Fruit fly (Drosophila melanogaster): ENCODE measurements around the gene ush.

Gene ush

DNA sequence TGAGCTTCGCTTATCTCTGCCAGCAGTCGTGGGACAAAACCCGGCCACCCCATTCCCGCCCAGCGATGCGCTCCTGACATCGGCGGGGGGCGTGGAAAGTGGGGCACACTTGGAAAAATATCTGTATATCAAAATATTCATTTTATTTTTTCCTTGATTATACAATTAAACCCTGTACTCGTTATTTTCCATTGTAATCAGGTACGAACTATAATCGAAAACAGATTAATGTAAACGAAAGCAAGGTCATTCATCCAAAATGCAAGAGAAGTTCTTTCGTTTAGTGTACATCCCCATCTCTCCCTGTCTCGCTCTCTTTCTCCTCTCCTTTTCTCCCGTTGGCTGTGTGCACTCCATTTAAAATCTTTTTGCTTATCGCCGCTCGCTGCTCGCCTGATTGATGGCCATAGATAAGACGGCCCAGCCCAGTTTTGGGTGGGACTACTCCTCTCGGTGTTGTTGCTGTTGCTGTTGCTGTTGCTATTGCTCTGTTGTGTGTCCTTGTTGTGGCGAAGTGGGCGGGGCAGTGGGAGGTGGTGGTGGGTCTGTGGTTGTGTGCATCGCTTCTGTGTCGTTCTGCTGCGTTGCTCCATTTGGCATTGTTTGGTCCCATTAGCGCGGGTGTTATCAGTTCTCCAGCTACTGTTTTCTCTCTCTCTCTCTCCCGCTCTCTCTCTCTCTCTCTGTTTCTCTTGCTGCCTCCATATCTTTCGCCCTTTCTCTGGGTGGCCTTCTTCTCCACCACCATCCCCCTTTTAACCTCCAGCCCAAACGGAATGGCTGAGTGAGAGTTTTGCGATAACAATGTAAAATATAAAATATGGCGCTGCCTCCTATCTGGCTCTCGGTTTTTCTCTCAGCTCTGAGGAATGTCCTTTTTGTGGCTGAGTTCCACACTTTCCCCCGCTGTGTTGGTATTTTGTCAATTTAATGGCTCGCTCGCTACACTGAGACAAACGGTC, 40.3 kb downstream of the ush start (continued):
- TF ChIP-seq CG2712 (tag; optimal IDR thresholded peaks at IDR 0.05) (peak; percentile 87), ab (GFP tag; optimal IDR thresholded peaks at IDR 0.05) (peak; percentile 9), amos (GFP tag; IDR thresholded peaks at IDR 0.05; ENCODE audit: partially characterized antibody) (no peak), ase (GFP tag; IDR thresholded peaks at IDR 0.05) (peak; percentile 58; the same call in 1 of the 3 replicates), h (optimal IDR thresholded peaks at IDR 0.05) (no peak), CG10431 (GFP tag; optimal IDR thresholded peaks at IDR 0.05) (no peak), CG11085 (GFP tag; IDR thresholded peaks at IDR 0.05) (peak; percentile 69), CG5245 (GFP tag; optimal IDR thresholded peaks at IDR 0.05) (peak; percentile 72), ttk (GFP tag; IDR thresholded peaks at IDR 0.05) (peak; percentile 71), Opbp (GFP tag; IDR thresholded peaks at IDR 0.05; ENCODE audit: partially characterized antibody) (no peak), chinmo (GFP tag; IDR thresholded peaks at IDR 0.05; ENCODE audit: partially characterized antibody) (peak; percentile 70; the same call in 1 of the 4 replicates), CG7928 (GFP tag; optimal IDR thresholded peaks at IDR 0.05) (no peak), Lhr (GFP tag; optimal IDR thresholded peaks at IDR 0.05) (peak; percentile 18), CG1603 (tag; optimal IDR thresholded peaks at IDR 0.05) (peak; percentile 94), CG3838 (GFP tag; optimal IDR thresholded peaks at IDR 0.05) (peak; percentile 33), otp (GFP tag; IDR thresholded peaks at IDR 0.05) (peak; percentile 64; the same call in 2 of the 3 replicates), peb (GFP tag; IDR thresholded peaks at IDR 0.05) (peak; percentile 64; the same call in 1 of the 2 replicates), gfzf (GFP tag; optimal IDR thresholded peaks at IDR 0.05) (no peak), sob (GFP tag; IDR thresholded peaks at IDR 0.05) (peak; percentile 63; the same call in 1 of the 2 replicates), CG8388 (GFP tag; optimal IDR thresholded peaks at IDR 0.05) (peak; percentile 79), CG18262 (tag; optimal IDR thresholded peaks at IDR 0.05) (peak; percentile 84), repo (GFP tag; optimal IDR thresholded peaks at IDR 0.05) (no peak), ham (GFP tag; IDR thresholded peaks at IDR 0.05) (0 out of 2 replicates have a peak, but pooled peaks have one; percentile 16), CG18011 (GFP tag; optimal IDR thresholded peaks at IDR 0.05) (peak; percentile 51), CG10654 (GFP tag; optimal IDR thresholded peaks at IDR 0.05) (peak; percentile 54), her (GFP tag; optimal IDR thresholded peaks at IDR 0.05) (peak; percentile 7), slp2 (GFP tag; optimal IDR thresholded peaks at IDR 0.05) (peak; percentile 29), Hmx (GFP tag; optimal IDR thresholded peaks at IDR 0.05) (no peak), pfk (GFP tag; optimal IDR thresholded peaks at IDR 0.05) (no peak), lov (optimal IDR thresholded peaks at IDR 0.05) (no peak), lov (GFP tag; IDR thresholded peaks at IDR 0.05) (peak; percentile 42; the same call in 1 of the 3 replicates), luna (GFP tag; optimal IDR thresholded peaks at IDR 0.05) (no peak), CG10209 (GFP tag; optimal IDR thresholded peaks at IDR 0.05) (peak; percentile 67), CG7357 (GFP tag; IDR thresholded peaks at IDR 0.05) (peak; percentile 44; the same call in 1 of the 3 replicates), CG12769 (tag; optimal IDR thresholded peaks at IDR 0.05) (peak; percentile 89), cad (GFP tag; optimal IDR thresholded peaks at IDR 0.05) (no peak), CG4820 (GFP tag; optimal IDR thresholded peaks at IDR 0.05) (peak; percentile 67), CG31224 (GFP tag; IDR thresholded peaks at IDR 0.05) (no peak), CG32532 (GFP tag; IDR thresholded peaks at IDR 0.05) (peak; percentile 68), nom (GFP tag; optimal IDR thresholded peaks at IDR 0.05) (peak; percentile 39), CG9797 (GFP tag; optimal IDR thresholded peaks at IDR 0.05) (no peak), Dll (GFP tag; IDR thresholded peaks at IDR 0.05; ENCODE audit: partially characterized antibody) (no peak), zfh2 (GFP tag; optimal IDR thresholded peaks at IDR 0.05) (no peak), Elba2 (GFP tag; optimal IDR thresholded peaks at IDR 0.05) (no peak), CG11723 (GFP tag; optimal IDR thresholded peaks at IDR 0.05) (peak; percentile 38), Max (GFP tag; optimal IDR thresholded peaks at IDR 0.05) (peak; percentile 53), CG3407 (GFP tag; optimal IDR thresholded peaks at IDR 0.05) (peak; percentile 68), CG9932 (GFP tag; IDR thresholded peaks at IDR 0.05) (peak; percentile 53), Rfx (GFP tag; IDR thresholded peaks at IDR 0.05) (peak; percentile 62; the same call in 1 of the 2 replicates)

All from whole organism, embryonic.